Worm (Caenorhabditis elegans) whole organism, L2 larva: ENCODE results near the gene Y12A6A.1.

ENCODE experiments used
- C34F6.9 ChIP-seq: fragments of 150-350 bp; optimal IDR thresholded peaks from 2 replicates; lab custom pipeline; 2014; ENCODE audit warnings: missing biosample characterization, missing genetic modification characterization
- F13H6.1 ChIP-seq: sonication (generic microtip); optimal IDR thresholded peaks from 2 replicates; lab custom pipeline; 2016; ENCODE audit warnings: missing genetic modification characterization, missing compliant biosample characterization
- R02D3.7 ChIP-seq: fragments of 150-350 bp; optimal IDR thresholded peaks from 2 replicates; lab custom pipeline; 2014; ENCODE audit warnings: missing biosample characterization, missing genetic modification characterization
- Y55F3AM.14 ChIP-seq: fragments of 200-800 bp; sonication (Bioruptor generic); optimal IDR thresholded peaks from 2 replicates; lab custom pipeline; 2018; ENCODE audit warnings: mild to moderate bottlenecking, missing genetic modification characterization, missing compliant biosample characterization
- alr-1 ChIP-seq: fragments of 150-350 bp; optimal IDR thresholded peaks from 2 replicates; lab custom pipeline; 2014; ENCODE audit warnings: missing biosample characterization, missing genetic modification characterization
- ceh-16 ChIP-seq: fragments of 150-350 bp; optimal IDR thresholded peaks from 2 replicates; lab custom pipeline; 2014; ENCODE audit warnings: missing biosample characterization, missing genetic modification characterization
- ceh-82 ChIP-seq: fragments of 150-350 bp; optimal IDR thresholded peaks from 2 replicates; lab custom pipeline; 2014; ENCODE audit warnings: missing biosample characterization, missing genetic modification characterization
- dmd-4 ChIP-seq: sonication (generic microtip); optimal IDR thresholded peaks from 2 replicates; lab custom pipeline; 2017; ENCODE audit warnings: missing biosample characterization, missing genetic modification characterization
- elt-3 ChIP-seq: sonication (generic microtip); optimal IDR thresholded peaks from 2 replicates; lab custom pipeline; 2017; ENCODE audit warnings: missing biosample characterization, missing genetic modification characterization
- fos-1 ChIP-seq: fragments of 150-350 bp; optimal IDR thresholded peaks from 2 replicates; lab custom pipeline; 2014; ENCODE audit warnings: missing biosample characterization, missing genetic modification characterization
- lin-11 ChIP-seq: fragments of 150-350 bp; sonication (generic microtip); optimal IDR thresholded peaks from 2 replicates; lab custom pipeline; 2014; ENCODE audit warnings: missing biosample characterization, missing genetic modification characterization, inconsistent platforms, mixed read lengths
- lin-39 ChIP-seq: fragments of 150-350 bp; optimal IDR thresholded peaks from 2 replicates; lab custom pipeline; 2014; ENCODE audit warnings: missing biosample characterization, missing genetic modification reagents, missing genetic modification characterization
- lsy-2 ChIP-seq, 2 experiments: fragments of 150-350 bp in 1 of 2; sonication (generic microtip) in 1 of 2; optimal IDR thresholded peaks; 2 replicates each; lab custom pipeline; 2014 to 2017; ENCODE audit warnings: missing biosample characterization in 2 of 2, missing genetic modification characterization in 2 of 2
- mab-5 ChIP-seq: fragments of 150-350 bp; optimal IDR thresholded peaks from 2 replicates; lab custom pipeline; 2014; ENCODE audit warnings: missing biosample characterization, missing genetic modification characterization
- mbf-1 ChIP-seq: sonication (generic microtip); optimal IDR thresholded peaks from 2 replicates; lab custom pipeline; 2017; ENCODE audit warnings: missing biosample characterization, missing genetic modification characterization
- nhr-10 ChIP-seq: sonication (generic microtip); optimal IDR thresholded peaks from 2 replicates; lab custom pipeline; 2017; ENCODE audit warnings: missing biosample characterization, missing genetic modification characterization
- nhr-11 ChIP-seq: fragments of 150-350 bp; optimal IDR thresholded peaks from 2 replicates; lab custom pipeline; 2014; ENCODE audit warnings: missing biosample characterization, missing genetic modification characterization
- nhr-129 ChIP-seq: fragments of 150-350 bp; optimal IDR thresholded peaks from 2 replicates; lab custom pipeline; 2014; ENCODE audit warnings: missing biosample characterization, missing genetic modification characterization
- nhr-21 ChIP-seq: fragments of 150-350 bp; optimal IDR thresholded peaks from 2 replicates; lab custom pipeline; 2014; ENCODE audit warnings: missing biosample characterization, missing genetic modification characterization
- nhr-23 ChIP-seq: fragments of 150-350 bp; optimal IDR thresholded peaks from 2 replicates; lab custom pipeline; 2014; ENCODE audit warnings: missing biosample characterization, missing genetic modification reagents, missing genetic modification characterization
- nhr-25 ChIP-seq: fragments of 150-350 bp; sonication (generic microtip); optimal IDR thresholded peaks from 3 replicates; lab custom pipeline; 2014; ENCODE audit warnings: missing biosample characterization, missing genetic modification characterization
- nhr-6 ChIP-seq: fragments of 150-350 bp; optimal IDR thresholded peaks from 2 replicates; lab custom pipeline; 2014; ENCODE audit warnings: missing biosample characterization, missing genetic modification characterization
- nhr-77 ChIP-seq: fragments of 150-350 bp; optimal IDR thresholded peaks from 2 replicates; lab custom pipeline; 2014; ENCODE audit warnings: missing biosample characterization, missing genetic modification characterization
- peb-1 ChIP-seq: fragments of 150-350 bp; optimal IDR thresholded peaks from 2 replicates; lab custom pipeline; 2014; ENCODE audit warnings: missing biosample characterization, missing genetic modification characterization
- skn-1 ChIP-seq: sonication (generic microtip); optimal IDR thresholded peaks from 2 replicates; lab custom pipeline; 2017; ENCODE audit warnings: missing biosample characterization, missing genetic modification characterization
- sma-3 ChIP-seq: sonication (generic microtip); optimal IDR thresholded peaks from 2 replicates; lab custom pipeline; 2016; ENCODE audit warnings: missing genetic modification reagents, missing genetic modification characterization, missing compliant biosample characterization
- snpc-4 ChIP-seq: fragments of 150-350 bp; optimal IDR thresholded peaks from 2 replicates; lab custom pipeline; 2014; ENCODE audit warnings: missing biosample characterization, missing genetic modification characterization
- unc-39 ChIP-seq: fragments of 150-350 bp; optimal IDR thresholded peaks from 2 replicates; lab custom pipeline; 2014; ENCODE audit warnings: missing biosample characterization, missing genetic modification characterization
- unc-55 ChIP-seq: fragments of 150-350 bp; sonication (generic microtip); optimal IDR thresholded peaks from 3 replicates; lab custom pipeline; 2014; ENCODE audit warnings: missing biosample characterization, missing genetic modification reagents, missing genetic modification characterization
- unc-62 ChIP-seq: fragments of 150-350 bp; optimal IDR thresholded peaks from 2 replicates; lab custom pipeline; 2014; ENCODE audit warnings: missing biosample characterization, missing genetic modification reagents, missing genetic modification characterization
- ztf-1 ChIP-seq: fragments of 200-800 bp; sonication (Bioruptor generic); conservative IDR thresholded peaks from 2 replicates; pipeline ENCODE4 v1.3.6; 2022; ENCODE audit warnings: missing genetic modification characterization, missing compliant biosample characterization
- ztf-11 ChIP-seq: sonication (generic microtip); optimal IDR thresholded peaks from 2 replicates; lab custom pipeline; 2017; ENCODE audit warnings: missing biosample characterization, missing genetic modification characterization
- ztf-4 ChIP-seq: fragments of 150-350 bp; optimal IDR thresholded peaks from 2 replicates; lab custom pipeline; 2014; ENCODE audit warnings: missing biosample characterization, missing genetic modification characterization

The Y12A6A.1 gene

DNA sequence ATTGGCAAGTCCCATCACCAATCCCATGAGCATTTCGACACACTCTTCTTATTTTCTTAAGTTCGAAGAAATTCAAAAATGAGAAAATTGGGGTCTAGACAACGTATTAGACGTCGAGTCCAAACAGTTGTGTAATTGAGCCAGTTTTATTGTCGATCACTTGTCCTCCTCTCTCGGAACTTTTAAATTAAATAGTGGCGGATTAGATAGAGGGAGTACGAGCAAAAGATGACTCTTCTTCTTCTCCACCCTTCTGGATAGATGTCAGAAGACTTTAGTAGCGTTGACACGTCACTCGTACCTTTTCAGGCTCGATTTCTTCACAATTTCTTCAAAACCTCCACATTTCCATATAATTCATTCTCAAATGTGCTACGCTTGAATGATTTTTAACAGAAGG is 6.3 kb downstream of the Y12A6A.1 start:
- TF ChIP-seq R02D3.7 (tag; lab: Kevin White, UChicago) (no peak), fos-1 (tag; lab: Kevin White, UChicago) (no peak), nhr-21 (no peak), peb-1 (tag; lab: Kevin White, UChicago) (no peak), snpc-4 (tag; lab: Kevin White, UChicago) (no peak)

DNA sequence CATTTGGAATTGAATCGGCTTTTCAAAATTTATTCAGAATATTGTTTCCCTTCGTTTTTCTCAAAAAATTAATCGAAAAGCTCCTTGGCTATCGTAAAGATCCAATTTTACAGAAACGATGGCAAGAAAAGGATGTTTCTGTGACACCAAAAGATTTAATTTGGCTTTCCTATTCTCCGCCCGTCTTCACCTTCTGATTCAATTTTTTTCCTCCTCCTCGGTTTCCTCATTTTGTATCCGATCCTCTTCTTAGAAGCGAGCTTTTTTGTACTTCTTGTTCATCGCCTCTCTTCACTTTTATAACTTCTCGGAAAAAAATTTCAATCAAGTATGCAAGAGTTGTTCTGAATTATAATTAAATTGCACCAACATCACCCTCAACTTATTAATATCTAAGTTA is 11.5 kb downstream of the Y12A6A.1 start:
- no peak for TF ChIP-seq mbf-1 (tag; lab: Kevin White, UChicago)
- TF ChIP-seq nhr-10 (tag; lab: Kevin White, UChicago), result no peak
- no peak for TF ChIP-seq ceh-16 (tag; lab: Kevin White, UChicago)
- TF ChIP-seq elt-3 (tag; lab: Kevin White, UChicago), result no peak
- no peak for TF ChIP-seq C34F6.9 (tag; lab: Kevin White, UChicago)
- TF ChIP-seq nhr-25, result no peak
- TF ChIP-seq nhr-129, result no peak
- TF ChIP-seq ztf-1, result no peak
- TF ChIP-seq dmd-4, result no peak
- TF ChIP-seq snpc-4 (tag; lab: Kevin White, UChicago), result no peak
- no peak for TF ChIP-seq lin-11 (tag; lab: Kevin White, UChicago)
- no peak for TF ChIP-seq nhr-11 (tag; lab: Kevin White, UChicago)
- no peak for TF ChIP-seq alr-1
- no peak for TF ChIP-seq ztf-11 (tag; lab: Kevin White, UChicago)
- no peak for TF ChIP-seq nhr-6 (tag; lab: Kevin White, UChicago)
- TF ChIP-seq lin-39, result no peak
- TF ChIP-seq peb-1 (tag; lab: Kevin White, UChicago), result no peak
- TF ChIP-seq R02D3.7 (tag; lab: Kevin White, UChicago), result no peak
- TF ChIP-seq unc-62 (GFP tag; lab: Kevin White, UChicago), result no peak

DNA sequence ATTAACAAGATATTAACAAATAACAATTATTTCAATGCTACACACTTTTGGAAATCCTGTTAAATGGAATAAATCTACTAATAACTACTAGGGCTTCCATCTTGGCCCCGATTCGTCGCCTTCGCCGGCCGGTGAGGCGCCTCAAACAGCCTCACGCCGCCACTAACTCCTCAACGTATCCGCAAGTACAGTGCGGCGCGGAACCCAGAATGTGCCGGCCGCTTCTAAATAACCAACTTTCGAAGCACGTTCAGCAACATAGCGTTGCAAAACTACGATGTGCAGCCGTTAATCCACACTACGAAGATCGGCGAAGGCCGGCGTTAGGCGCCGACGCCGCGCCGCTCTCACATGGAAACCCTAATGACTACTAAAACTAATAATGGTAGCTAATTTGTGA is 15.7 kb downstream of the Y12A6A.1 start:
- TF ChIP-seq alr-1, result no peak
- TF ChIP-seq F13H6.1 (tag; lab: Kevin White, UChicago), result no peak
- TF ChIP-seq nhr-129, result no peak
- no peak for TF ChIP-seq ztf-11 (tag; lab: Kevin White, UChicago)
- peak; percentile 26 for TF ChIP-seq snpc-4 (tag; lab: Kevin White, UChicago)
- no peak for TF ChIP-seq R02D3.7 (tag; lab: Kevin White, UChicago)
- no peak for TF ChIP-seq ztf-4
- TF ChIP-seq sma-3 (GFP tag; lab: Kevin White, UChicago), result no peak

DNA sequence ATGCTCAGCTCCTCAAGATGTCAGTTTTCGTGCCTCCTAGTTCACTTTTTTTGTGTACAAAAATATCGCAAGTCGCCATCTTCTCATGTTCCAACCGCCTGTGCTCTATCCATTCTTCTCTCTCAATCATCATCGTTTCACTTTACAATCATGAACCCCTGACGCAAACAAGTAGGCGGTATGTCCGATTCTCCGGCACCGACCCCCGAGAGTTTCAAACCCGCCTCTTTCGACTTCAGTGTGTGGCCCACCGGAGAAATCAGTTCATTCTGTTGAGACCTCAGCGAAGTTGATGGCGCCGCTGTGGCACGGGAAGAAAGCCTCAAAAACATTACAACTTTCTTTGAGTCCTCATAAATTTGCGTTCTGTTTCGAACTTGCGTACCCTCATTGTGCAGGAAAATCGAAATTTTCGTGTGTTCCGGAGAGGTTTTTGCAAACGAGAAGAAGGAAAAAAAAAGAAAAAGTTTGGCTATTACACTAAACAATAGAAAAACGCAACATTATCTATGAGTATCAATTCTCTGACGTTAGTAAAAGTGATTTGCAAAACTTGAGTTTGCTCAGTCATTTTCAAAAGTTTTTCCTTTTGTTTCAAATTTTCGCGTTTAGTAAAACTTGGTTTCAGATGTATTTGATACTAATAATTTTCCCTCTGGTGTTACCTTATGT is 16.4 kb downstream of the Y12A6A.1 start, which contains the start of gene F54B11.9:
Gene F54B11.9 (plus strand): TSS at position 622 of the 672 bp plus-strand sequence.
- peak; percentile 59 for TF ChIP-seq nhr-129
- TF ChIP-seq nhr-77, result no peak
- peak; percentile 43 for TF ChIP-seq F13H6.1 (tag; lab: Kevin White, UChicago)
- TF ChIP-seq, all 48 proteins: peak for 2

DNA sequence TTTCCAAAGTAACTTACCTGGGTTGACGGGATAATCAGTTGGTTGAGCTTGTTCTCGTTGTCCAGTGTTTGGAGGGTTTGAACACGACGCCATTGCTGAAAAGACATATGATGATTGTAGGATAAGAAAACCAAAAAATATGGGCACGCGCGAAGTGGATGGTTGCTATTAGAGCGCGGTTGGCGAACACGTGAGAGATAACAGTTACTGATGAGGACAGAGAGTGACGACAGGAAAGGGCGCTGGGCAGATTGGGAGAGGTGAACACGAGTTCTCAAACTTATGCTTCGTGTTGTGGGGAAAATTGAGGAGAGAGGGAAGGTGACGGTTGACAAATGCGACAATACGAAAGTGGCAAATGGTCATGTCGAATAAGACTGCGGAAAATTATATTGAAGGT is 17.7 kb downstream of the Y12A6A.1 start, which contains the start of gene F54B11.8:
Gene F54B11.8 (minus strand): TSS at position 101 of the 400 bp plus-strand sequence.
- TF ChIP-seq snpc-4 (tag; lab: Kevin White, UChicago) (no peak), mbf-1 (tag; lab: Kevin White, UChicago) (no peak), nhr-10 (tag; lab: Kevin White, UChicago) (no peak), F13H6.1 (tag; lab: Kevin White, UChicago) (no peak), nhr-6 (tag; lab: Kevin White, UChicago) (no peak), unc-39 (tag; lab: Kevin White, UChicago) (no peak), elt-3 (tag; lab: Kevin White, UChicago) (no peak), unc-55 (no peak), skn-1 (tag; lab: Kevin White, UChicago) (no peak), R02D3.7 (tag; lab: Kevin White, UChicago) (no peak), Y55F3AM.14 (GFP tag; lab: Kevin White, UChicago) (no peak), mab-5 (tag; lab: Kevin White, UChicago) (no peak), ceh-16 (tag; lab: Kevin White, UChicago) (no peak), lin-11 (tag; lab: Kevin White, UChicago) (no peak), ceh-82 (no peak), ztf-4 (no peak), nhr-23 (tag; lab: Kevin White, UChicago) (no peak), ztf-1 (no peak), lsy-2 (tag; optimal IDR thresholded peaks at IDR 0.05; lab: Kevin White, UChicago) (no peak), nhr-11 (tag; lab: Kevin White, UChicago) (no peak)
